Worm (Caenorhabditis elegans) whole organism, L1 larva: ENCODE results near the gene hda-11.

ENCODE experiments used
- C04F5.9 ChIP-seq: sonication (generic microtip); optimal IDR thresholded peaks from 2 replicates; lab custom pipeline; 2016; ENCODE audit warnings: missing genetic modification characterization, missing compliant biosample characterization
- C16A3.4 ChIP-seq: fragments of 150-350 bp; optimal IDR thresholded peaks from 2 replicates; lab custom pipeline; 2014; ENCODE audit warnings: missing biosample characterization, missing genetic modification characterization
- C34B4.2 ChIP-seq: sonication (generic microtip); optimal IDR thresholded peaks from 2 replicates; lab custom pipeline; 2017; ENCODE audit warnings: mild to moderate bottlenecking, missing genetic modification characterization, missing compliant biosample characterization
- aha-1 ChIP-seq: fragments of 150-350 bp; optimal IDR thresholded peaks from 2 replicates; lab custom pipeline; 2014; ENCODE audit warnings: missing biosample characterization, missing genetic modification characterization
- aly-2 ChIP-seq: fragments of 150-350 bp; optimal IDR thresholded peaks from 2 replicates; lab custom pipeline; 2014; ENCODE audit warnings: missing biosample characterization, missing genetic modification characterization
- ama-1 ChIP-seq: fragments of 150-350 bp; optimal IDR thresholded peaks from 2 replicates; lab custom pipeline; 2014
- ceh-88 ChIP-seq: fragments of 200-800 bp; sonication (Bioruptor generic); IDR thresholded peaks from 2 replicates; pipeline ENCODE4 v1.3.6; 2022; ENCODE audit warnings: missing genetic modification characterization, missing compliant biosample characterization
- dpl-1 ChIP-seq, 3 experiments: fragments of 150-350 bp in 2 of 3; sonication (generic microtip) in 1 of 3; optimal IDR thresholded peaks; 2 replicates each; lab custom pipeline; 2014 to 2017; ENCODE audit warnings: missing biosample characterization in 3 of 3, missing genetic modification characterization in 3 of 3, missing genetic modification reagents in 3 of 3
- egl-27 ChIP-seq, 2 experiments: fragments of 150-350 bp in 1 of 2; sonication (generic microtip); optimal IDR thresholded peaks; 3 replicates each; lab custom pipeline; 2017 to 2018; ENCODE audit warnings: missing biosample characterization in 2 of 2, missing genetic modification characterization in 2 of 2, missing genetic modification reagents in 2 of 2
- elt-2 ChIP-seq: sonication (generic microtip); optimal IDR thresholded peaks from 2 replicates; lab custom pipeline; 2016; ENCODE audit warnings: missing genetic modification characterization, mild to moderate bottlenecking, inconsistent platforms, missing compliant biosample characterization, missing genetic modification reagents
- elt-3 ChIP-seq, 6 experiments: fragments of 150-350 bp in 1 of 6; sonication (generic microtip); optimal IDR thresholded peaks; 2 replicates each; lab custom pipeline; 2017 to 2018; ENCODE audit warnings: missing biosample characterization in 6 of 6, missing genetic modification characterization in 6 of 6, inconsistent platforms in 1 of 6
- fkh-4 ChIP-seq: sonication (generic microtip); optimal IDR thresholded peaks from 2 replicates; lab custom pipeline; 2016; ENCODE audit warnings: missing compliant biosample characterization, missing genetic modification characterization, borderline replicate concordance
- fos-1 ChIP-seq: fragments of 150-350 bp; optimal IDR thresholded peaks from 2 replicates; lab custom pipeline; 2014; ENCODE audit warnings: missing biosample characterization, missing genetic modification characterization
- grh-1 ChIP-seq: fragments of 200-800 bp; sonication (Bioruptor generic); IDR thresholded peaks from 2 replicates; pipeline ENCODE4 v1.3.6; 2022; ENCODE audit warnings: missing genetic modification reagents, missing genetic modification characterization, missing compliant biosample characterization
- hlh-17 ChIP-seq: fragments of 200-800 bp; sonication (Bioruptor generic); optimal IDR thresholded peaks from 2 replicates; lab custom pipeline; 2018; ENCODE audit warnings: missing genetic modification characterization, mild to moderate bottlenecking, missing compliant biosample characterization, moderate library complexity, borderline replicate concordance
- isw-1 ChIP-seq: fragments of 200-800 bp; sonication (Bioruptor generic); IDR thresholded peaks from 2 replicates; pipeline ENCODE4 v1.3.6; 2022; ENCODE audit warnings: missing genetic modification characterization, missing compliant biosample characterization
- jun-1 ChIP-seq: fragments of 150-350 bp; optimal IDR thresholded peaks from 2 replicates; lab custom pipeline; 2014; ENCODE audit warnings: missing biosample characterization, missing genetic modification reagents, missing genetic modification characterization
- lin-13 ChIP-seq: fragments of 150-350 bp; optimal IDR thresholded peaks from 2 replicates; lab custom pipeline; 2014; ENCODE audit warnings: missing biosample characterization, missing genetic modification reagents, missing genetic modification characterization
- lin-14 ChIP-seq: fragments of 200-800 bp; sonication (Bioruptor generic); optimal IDR thresholded peaks from 2 replicates; lab custom pipeline; 2018; ENCODE audit warnings: mild to moderate bottlenecking, missing genetic modification characterization, moderate library complexity, missing compliant biosample characterization
- lin-35 ChIP-seq, 2 experiments: fragments of 150-350 bp; optimal IDR thresholded peaks; 2 replicates each; lab custom pipeline; 2014; ENCODE audit warnings: missing biosample characterization in 2 of 2, missing genetic modification characterization in 2 of 2, missing genetic modification reagents in 2 of 2
- lin-39 ChIP-seq: fragments of 150-350 bp; optimal IDR thresholded peaks from 2 replicates; lab custom pipeline; 2014; ENCODE audit warnings: missing biosample characterization, missing genetic modification reagents, missing genetic modification characterization
- lir-3 ChIP-seq: sonication (generic microtip); optimal IDR thresholded peaks from 2 replicates; lab custom pipeline; 2016; ENCODE audit warnings: mild to moderate bottlenecking, missing genetic modification characterization, moderate library complexity, missing compliant biosample characterization; ENCODE audit not compliant: poor library complexity
- lsy-2 ChIP-seq, 2 experiments: fragments of 150-350 bp; optimal IDR thresholded peaks; 2 replicates each; lab custom pipeline; 2014; ENCODE audit warnings: missing biosample characterization in 2 of 2, missing genetic modification characterization in 2 of 2
- mep-1 ChIP-seq: fragments of 150-350 bp; optimal IDR thresholded peaks from 2 replicates; lab custom pipeline; 2014; ENCODE audit warnings: missing biosample characterization, missing genetic modification characterization
- nhr-11 ChIP-seq: fragments of 150-350 bp; optimal IDR thresholded peaks from 2 replicates; lab custom pipeline; 2014; ENCODE audit warnings: missing biosample characterization, missing genetic modification characterization
- nhr-20 ChIP-seq: sonication (generic microtip); optimal IDR thresholded peaks from 2 replicates; lab custom pipeline; 2016; ENCODE audit warnings: mild to moderate bottlenecking, missing genetic modification characterization, missing compliant biosample characterization
- nhr-237 ChIP-seq: fragments of 150-350 bp; optimal IDR thresholded peaks from 2 replicates; lab custom pipeline; 2014; ENCODE audit warnings: missing biosample characterization, missing genetic modification characterization
- nhr-28 ChIP-seq: fragments of 150-350 bp; optimal IDR thresholded peaks from 2 replicates; lab custom pipeline; 2014; ENCODE audit warnings: missing biosample characterization, missing genetic modification characterization
- nhr-71 ChIP-seq: sonication (generic microtip); optimal IDR thresholded peaks from 2 replicates; lab custom pipeline; 2016; ENCODE audit warnings: mild to moderate bottlenecking, missing genetic modification characterization, moderate library complexity, missing compliant biosample characterization
- nhr-84 ChIP-seq: sonication (generic microtip); optimal IDR thresholded peaks from 2 replicates; lab custom pipeline; 2017; ENCODE audit warnings: missing biosample characterization, missing genetic modification characterization
- nhr-90 ChIP-seq: sonication (generic microtip); optimal IDR thresholded peaks from 2 replicates; lab custom pipeline; 2016; ENCODE audit warnings: mild to moderate bottlenecking, missing genetic modification characterization, missing compliant biosample characterization; ENCODE audit not compliant: poor library complexity
- rnt-1 ChIP-seq: sonication (generic microtip); optimal IDR thresholded peaks from 2 replicates; lab custom pipeline; 2016; ENCODE audit warnings: mild to moderate bottlenecking, missing genetic modification characterization, moderate library complexity, missing compliant biosample characterization
- skn-1 ChIP-seq: fragments of 150-350 bp; optimal IDR thresholded peaks from 2 replicates; lab custom pipeline; 2014; ENCODE audit warnings: missing biosample characterization, missing genetic modification characterization
- snu-23 ChIP-seq: sonication (generic microtip); optimal IDR thresholded peaks from 2 replicates; lab custom pipeline; 2016; ENCODE audit warnings: missing genetic modification characterization, missing compliant biosample characterization
- sox-4 ChIP-seq: sonication (generic microtip); optimal IDR thresholded peaks from 2 replicates; lab custom pipeline; 2016; ENCODE audit warnings: missing genetic modification characterization, missing compliant biosample characterization
- sup-37 ChIP-seq: fragments of 200-800 bp; sonication (Bioruptor generic); optimal IDR thresholded peaks from 2 replicates; lab custom pipeline; 2018; ENCODE audit warnings: mild to moderate bottlenecking, missing genetic modification characterization, missing compliant biosample characterization
- unc-62 ChIP-seq: fragments of 150-350 bp; optimal IDR thresholded peaks from 2 replicates; lab custom pipeline; 2014; ENCODE audit warnings: missing biosample characterization, missing genetic modification reagents, missing genetic modification characterization
- unc-86 ChIP-seq: sonication (generic microtip); optimal IDR thresholded peaks from 2 replicates; lab custom pipeline; 2016; ENCODE audit warnings: missing genetic modification characterization, missing compliant biosample characterization
- unc-98 ChIP-seq: fragments of 200-800 bp; sonication (Bioruptor generic); IDR thresholded peaks from 2 replicates; pipeline ENCODE4 v1.3.6; 2022; ENCODE audit warnings: missing genetic modification characterization, missing compliant biosample characterization
- xbp-1 ChIP-seq: sonication (generic microtip); optimal IDR thresholded peaks from 2 replicates; lab custom pipeline; 2016; ENCODE audit warnings: missing genetic modification characterization, missing compliant biosample characterization
- zip-4 ChIP-seq: fragments of 200-800 bp; sonication (Bioruptor generic); optimal IDR thresholded peaks from 2 replicates; lab custom pipeline; 2018; ENCODE audit warnings: mild to moderate bottlenecking, missing genetic modification characterization, moderate library complexity, missing compliant biosample characterization
- ztf-11 ChIP-seq, 2 experiments: sonication (generic microtip); optimal IDR thresholded peaks; 2 replicates each; lab custom pipeline; 2016 to 2017; ENCODE audit warnings: missing genetic modification characterization in 2 of 2, missing biosample characterization in 1 of 2, missing compliant biosample characterization in 1 of 2

The hda-11 gene

DNA sequence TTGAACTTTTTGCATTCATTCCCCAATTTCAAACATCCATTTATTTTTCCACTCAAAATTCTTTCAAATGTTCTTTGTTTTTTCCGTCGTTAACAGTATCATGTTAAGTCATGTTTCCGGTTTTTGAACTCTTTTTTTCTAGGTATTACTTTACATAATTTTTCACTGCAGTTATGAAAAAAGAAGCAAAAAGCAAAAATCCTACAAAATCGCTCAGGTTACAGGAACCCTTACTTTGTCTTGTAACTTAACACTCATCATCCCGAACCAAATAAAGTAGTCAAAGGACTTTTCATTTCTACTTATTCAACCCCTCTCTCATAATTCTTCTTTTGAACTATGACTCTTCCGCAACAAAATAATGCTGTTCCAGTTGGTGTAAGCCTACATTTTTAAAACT is 34.5 kb upstream of the hda-11 start, which contains the start of gene aqp-5:
Gene aqp-5, plus strand, starts transcription at position 301 of the 400 bp plus-strand sequence.
- TF ChIP-seq xbp-1 (no peak), egl-27 (tag; optimal IDR thresholded peaks at IDR 0.05; lab: Kevin White, UChicago) (no peak), ceh-88 (no peak), C34B4.2 (tag; lab: Kevin White, UChicago) (no peak), aly-2 (tag; lab: Kevin White, UChicago) (no peak), elt-2 (tag; lab: Kevin White, UChicago) (no peak), ama-1 (lab: Kevin White, UChicago) (no peak), C04F5.9 (tag; lab: Kevin White, UChicago) (no peak), sox-4 (tag; lab: Kevin White, UChicago) (no peak), mep-1 (tag; lab: Kevin White, UChicago) (no peak), jun-1 (tag; lab: Kevin White, UChicago) (no peak), nhr-71 (tag; lab: Kevin White, UChicago) (no peak), nhr-237 (tag; lab: Kevin White, UChicago) (no peak), rnt-1 (tag; lab: Kevin White, UChicago) (no peak), hlh-17 (GFP tag; lab: Kevin White, UChicago) (no peak), lir-3 (tag; lab: Kevin White, UChicago) (no peak), lsy-2 (tag; optimal IDR thresholded peaks at IDR 0.05; lab: Kevin White, UChicago) (no peak), aha-1 (no peak)
- TF ChIP-seq, all 84 proteins: peak for 0

DNA sequence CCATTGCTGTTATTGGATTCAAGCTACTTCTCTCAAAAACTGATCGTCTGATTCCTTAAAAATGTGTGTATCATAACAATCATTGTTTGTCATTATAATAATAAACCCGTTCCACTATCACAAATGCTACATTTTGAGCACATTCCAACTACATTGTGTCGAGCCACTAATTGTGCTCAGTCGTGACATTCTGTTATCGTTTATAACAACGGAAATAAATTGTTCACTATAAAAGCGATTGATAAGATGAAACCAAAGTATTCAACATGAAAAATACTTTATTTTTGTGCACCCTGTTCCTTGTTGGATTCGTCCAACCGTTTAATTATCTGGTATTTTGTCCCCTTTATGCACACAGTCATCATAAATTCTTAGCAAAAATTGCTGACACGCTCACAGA is 32.8 kb upstream of the hda-11 start, which contains the start of gene ugt-33:
Gene ugt-33, plus strand, starts transcription at position 260 of the 400 bp plus-strand sequence.
- TF ChIP-seq nhr-20 (tag; lab: Kevin White, UChicago) (no peak), isw-1 (GFP tag; lab: Robert Waterston, UW) (no peak), nhr-237 (tag; lab: Kevin White, UChicago) (no peak), lin-35 (GFP tag; optimal IDR thresholded peaks at IDR 0.05; lab: Kevin White, UChicago) (peak in 1 of 2 experiments; percentile 24), mep-1 (tag; lab: Kevin White, UChicago) (no peak), elt-2 (tag; lab: Kevin White, UChicago) (peak; percentile 57), grh-1 (GFP tag; lab: Robert Waterston, UW) (no peak)

DNA sequence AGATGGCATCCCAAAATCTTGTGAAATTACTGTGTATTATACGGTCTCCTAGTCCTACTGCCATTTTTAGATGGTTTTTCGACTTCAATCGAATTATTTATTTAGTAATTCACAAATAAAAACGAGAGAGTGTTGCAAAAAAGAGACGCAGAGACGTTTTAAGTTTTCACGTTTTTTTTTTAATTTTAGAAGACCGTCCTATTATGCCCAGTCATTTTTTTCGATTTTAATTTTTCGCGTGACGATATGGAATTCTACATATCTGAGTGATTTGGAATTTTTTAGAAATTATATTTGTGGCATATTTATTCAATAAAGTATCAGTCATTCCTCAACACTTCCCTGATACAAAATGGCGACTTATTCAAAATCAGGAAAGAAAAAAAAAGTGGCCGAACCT is 29.3 kb upstream of the hda-11 start, which contains the start of gene C35A5.4:
Gene C35A5.4, plus strand, starts transcription at position 301 of the 400 bp plus-strand sequence.
- TF ChIP-seq ztf-11 (tag; optimal IDR thresholded peaks at IDR 0.05; lab: Kevin White, UChicago) (no peak), unc-98 (no peak), fkh-4 (tag; lab: Kevin White, UChicago) (no peak), ceh-88 (no peak), lin-39 (tag; lab: Kevin White, UChicago) (no peak), nhr-28 (tag; lab: Kevin White, UChicago) (no peak), C16A3.4 (no peak), sup-37 (no peak), skn-1 (tag; lab: Kevin White, UChicago) (no peak), aly-2 (tag; lab: Kevin White, UChicago) (no peak), nhr-11 (tag; lab: Kevin White, UChicago) (no peak), nhr-20 (tag; lab: Kevin White, UChicago) (no peak), zip-4 (GFP tag; lab: Kevin White, UChicago) (no peak), lir-3 (tag; lab: Kevin White, UChicago) (no peak), lin-13 (GFP tag; lab: Kevin White, UChicago) (no peak)

DNA sequence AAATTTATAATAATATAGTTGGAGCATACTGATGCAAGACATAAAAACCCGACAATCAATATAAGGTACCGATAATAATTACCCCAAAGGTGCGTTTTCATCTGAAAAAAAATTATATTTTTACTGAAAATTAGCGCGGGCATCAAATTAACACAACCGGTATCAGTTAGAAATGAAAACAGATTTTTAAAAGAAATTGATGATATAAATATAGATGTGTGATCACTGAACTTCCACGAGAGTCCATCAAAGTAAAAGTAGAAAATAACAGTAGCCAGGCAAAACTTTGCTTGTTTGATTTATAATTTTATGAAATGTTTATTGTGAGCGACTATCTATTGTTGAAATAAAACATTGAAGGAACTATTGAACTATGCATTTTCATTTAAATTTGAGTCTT is 24.7 kb upstream of the hda-11 start, which contains the start of gene C35A5.3:
Gene C35A5.3, minus strand, starts transcription at position 101 of the 400 bp plus-strand sequence.
- TF ChIP-seq aha-1 (no peak), nhr-90 (no peak), nhr-84 (tag; lab: Kevin White, UChicago) (no peak), lin-35 (GFP tag; optimal IDR thresholded peaks at IDR 0.05; lab: Kevin White, UChicago) (no peak), unc-86 (tag; lab: Kevin White, UChicago) (no peak), ceh-88 (no peak), lin-14 (no peak), lir-3 (tag; lab: Kevin White, UChicago) (no peak), nhr-11 (tag; lab: Kevin White, UChicago) (no peak), snu-23 (GFP tag; lab: Kevin White, UChicago) (no peak), unc-62 (GFP tag; lab: Kevin White, UChicago) (no peak), dpl-1 (GFP tag; optimal IDR thresholded peaks at IDR 0.05; lab: Kevin White, UChicago) (no peak), fos-1 (tag; lab: Kevin White, UChicago) (no peak), lin-39 (tag; lab: Kevin White, UChicago) (no peak), elt-3 (tag; optimal IDR thresholded peaks at IDR 0.05; lab: Kevin White, UChicago) (no peak)
